Worm (Caenorhabditis elegans): ENCODE results near the gene ucp-4.

Gene ucp-4

DNA sequence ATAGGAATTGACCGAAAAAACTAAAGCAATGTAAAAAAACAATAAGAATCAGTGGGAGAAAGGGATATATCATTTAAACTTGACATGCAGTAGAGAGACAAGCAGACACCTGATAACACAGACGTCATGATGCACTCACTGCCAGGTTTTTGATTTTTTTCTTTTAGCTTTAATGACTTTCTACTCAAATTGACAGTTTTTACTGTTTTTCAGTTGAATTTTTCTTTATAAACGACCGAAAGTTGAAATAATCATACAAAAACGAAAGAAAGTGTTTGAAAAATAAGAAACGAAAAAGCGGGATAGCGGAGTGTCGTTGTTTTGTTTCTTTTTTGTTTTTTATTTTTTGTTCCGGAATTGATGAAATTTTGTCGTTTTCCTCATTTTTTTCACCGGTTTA, at the start of gene ucp-4:
TSS of gene ucp-4 (plus strand) at position 83 of the 400 bp plus-strand sequence.
- TF ChIP-seq unc-86 (tag; optimal IDR thresholded peaks at IDR 0.05), result no peak
- TF ChIP-seq nhr-84 (tag; optimal IDR thresholded peaks at IDR 0.05), result no peak
- TF ChIP-seq dpl-1 (GFP tag; optimal IDR thresholded peaks at IDR 0.05), result peak in 1 of 3 experiments; percentile 24
- no peak for TF ChIP-seq elt-3 (tag; optimal IDR thresholded peaks at IDR 0.05)
- no peak for TF ChIP-seq ztf-11 (tag; optimal IDR thresholded peaks at IDR 0.05)
- TF ChIP-seq ceh-8 (GFP tag; optimal IDR thresholded peaks at IDR 0.05), result no peak
- TF ChIP-seq swsn-7 (tag; optimal IDR thresholded peaks at IDR 0.05), result no peak
- TF ChIP-seq dsc-1 (tag; optimal IDR thresholded peaks at IDR 0.05), result no peak
- TF ChIP-seq nhr-28 (tag; optimal IDR thresholded peaks at IDR 0.05), result no peak
- no peak for TF ChIP-seq snpc-4 (tag; optimal IDR thresholded peaks at IDR 0.05)
- TF ChIP-seq ceh-88 (GFP tag; IDR thresholded peaks at IDR 0.05), result no peak
- TF ChIP-seq nhr-19 (GFP tag; conservative IDR thresholded peaks at IDR 0.05), result no peak
- TF ChIP-seq ztf-4 (tag; optimal IDR thresholded peaks at IDR 0.05), result no peak
- TF ChIP-seq ama-1 (optimal IDR thresholded peaks at IDR 0.05), result no peak
- TF ChIP-seq zip-4 (GFP tag; optimal IDR thresholded peaks at IDR 0.05), result no peak
- TF ChIP-seq grh-1 (GFP tag; IDR thresholded peaks at IDR 0.05), result no peak
- no peak for TF ChIP-seq unc-130 (tag; optimal IDR thresholded peaks at IDR 0.05)
- TF ChIP-seq blmp-1 (tag; optimal IDR thresholded peaks at IDR 0.05), result peak; percentile 44
- no peak for TF ChIP-seq jun-1 (tag; optimal IDR thresholded peaks at IDR 0.05)
- TF ChIP-seq nhr-85 (tag), result peak; percentile 11
- no peak for TF ChIP-seq nhr-71 (tag; optimal IDR thresholded peaks at IDR 0.05)
- TF ChIP-seq lsy-2 (tag; optimal IDR thresholded peaks at IDR 0.05), result peak in 1 of 2 experiments; percentile 9
- TF ChIP-seq lin-14 (GFP tag; optimal IDR thresholded peaks at IDR 0.05), result peak; percentile 23

DNA sequence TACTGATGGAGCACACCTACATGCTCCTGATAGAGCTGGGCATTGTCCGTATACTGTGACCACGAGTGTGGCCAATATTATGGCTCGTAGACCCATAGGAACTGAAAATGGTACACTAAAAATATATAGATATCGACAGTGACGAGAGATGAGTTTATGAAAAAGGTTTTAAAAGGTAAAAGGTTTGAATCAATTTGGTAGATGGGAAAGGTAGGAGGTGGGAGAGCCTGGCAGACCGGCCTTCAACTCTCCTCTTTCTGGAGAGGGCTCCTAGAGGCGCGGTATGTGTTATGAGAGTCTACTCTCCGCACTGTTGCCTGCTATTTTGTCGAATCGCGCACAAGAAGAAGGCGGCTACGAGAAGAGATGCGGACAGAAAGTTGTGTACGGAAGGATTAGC, 46.6 kb upstream of the ucp-4 start, which contains the start of gene lron-2:
TSS of gene lron-2 (minus strand) at position 101 of the 400 bp plus-strand sequence.
- TF ChIP-seq swsn-7 (tag; optimal IDR thresholded peaks at IDR 0.05) (no peak), xbp-1 (tag; optimal IDR thresholded peaks at IDR 0.05) (no peak), nhr-20 (tag; optimal IDR thresholded peaks at IDR 0.05) (no peak), irx-1 (tag; optimal IDR thresholded peaks at IDR 0.05) (no peak), dpl-1 (GFP tag; optimal IDR thresholded peaks at IDR 0.05) (no peak), fkh-4 (tag; optimal IDR thresholded peaks at IDR 0.05; ENCODE audit: borderline replicate concordance) (no peak)

DNA sequence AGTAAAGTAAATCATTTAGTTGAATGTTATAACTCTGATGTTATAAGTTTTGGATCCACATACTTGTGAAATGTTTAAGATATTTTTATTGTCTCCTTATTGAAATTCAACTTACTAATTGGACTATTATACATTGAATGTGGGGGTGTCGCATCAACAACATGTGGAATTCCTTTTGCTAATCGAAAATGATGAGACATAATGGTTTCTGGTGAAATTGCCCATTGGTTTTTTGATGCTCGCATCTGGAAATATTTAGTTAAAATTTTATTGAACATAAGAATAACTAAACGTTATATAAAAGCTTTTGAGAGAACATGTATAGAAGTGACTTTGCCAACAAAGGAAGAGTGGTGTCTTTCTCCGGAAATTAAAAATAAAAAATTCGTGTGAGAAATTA, 42.2 kb upstream of the ucp-4 start, which contains the start of gene ZK682.7:
TSS of gene ZK682.7 (minus strand) at position 247 of the 400 bp plus-strand sequence.
- no peak for TF ChIP-seq unc-98 (GFP tag; IDR thresholded peaks at IDR 0.05)
- no peak for TF ChIP-seq sptf-1 (tag; optimal IDR thresholded peaks at IDR 0.05)
- no peak for TF ChIP-seq ceh-8 (GFP tag; optimal IDR thresholded peaks at IDR 0.05)
- TF ChIP-seq ces-1 (GFP tag; optimal IDR thresholded peaks at IDR 0.05), result no peak
- TF ChIP-seq mdl-1 (tag; optimal IDR thresholded peaks at IDR 0.05), result no peak
- TF ChIP-seq fkh-4 (tag; optimal IDR thresholded peaks at IDR 0.05; ENCODE audit: borderline replicate concordance), result peak; percentile 77
- no peak for TF ChIP-seq dpl-1 (GFP tag; optimal IDR thresholded peaks at IDR 0.05)
- peak; percentile 91 for TF ChIP-seq dsc-1 (tag; optimal IDR thresholded peaks at IDR 0.05)
- TF ChIP-seq C04F5.9 (tag; optimal IDR thresholded peaks at IDR 0.05), result no peak
- TF ChIP-seq efl-3 (GFP tag; optimal IDR thresholded peaks at IDR 0.05), result no peak
- TF ChIP-seq nhr-47 (tag; optimal IDR thresholded peaks at IDR 0.05), result no peak
- no peak for TF ChIP-seq pqm-1 (tag; optimal IDR thresholded peaks at IDR 0.05)
- TF ChIP-seq lin-13 (GFP tag; optimal IDR thresholded peaks at IDR 0.05), result no peak
- no peak for TF ChIP-seq unc-130 (tag; optimal IDR thresholded peaks at IDR 0.05)

DNA sequence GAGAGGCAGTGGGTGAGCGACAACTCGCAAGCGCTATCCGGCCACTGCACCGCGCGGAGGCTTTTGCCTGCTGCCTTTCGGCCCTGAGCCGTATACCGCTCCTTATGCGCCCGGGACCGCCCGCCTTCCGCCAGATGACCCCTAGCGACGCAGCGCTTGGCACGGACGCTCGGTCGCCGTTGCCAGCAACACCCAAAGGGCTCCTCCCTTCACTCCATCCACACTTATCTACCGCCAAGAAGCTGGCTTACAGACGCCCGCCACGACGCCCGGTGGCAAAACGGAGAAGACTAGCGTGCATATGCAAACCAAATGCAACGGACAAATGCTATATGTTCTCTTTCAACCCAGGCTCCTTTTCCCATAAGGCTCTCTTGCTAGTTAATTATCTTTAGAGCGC, 40.7 kb upstream of the ucp-4 start:
- TF ChIP-seq fkh-8 (tag; optimal IDR thresholded peaks at IDR 0.05), result peak; percentile 77
- TF ChIP-seq dpl-1 (GFP tag; optimal IDR thresholded peaks at IDR 0.05), result no peak
- peak; percentile 24 for TF ChIP-seq nhr-71 (tag; optimal IDR thresholded peaks at IDR 0.05)
- no peak for TF ChIP-seq ztf-4 (tag; optimal IDR thresholded peaks at IDR 0.05)
- peak; percentile 1 for TF ChIP-seq egl-13 (tag; optimal IDR thresholded peaks at IDR 0.05)
- peak; percentile 15 for TF ChIP-seq nhr-47 (tag; optimal IDR thresholded peaks at IDR 0.05)
- TF ChIP-seq dsc-1 (tag; optimal IDR thresholded peaks at IDR 0.05), result peak; percentile 27
- peak; percentile 1 for TF ChIP-seq ceh-8 (GFP tag; optimal IDR thresholded peaks at IDR 0.05)
- TF ChIP-seq F16B12.6 (tag; optimal IDR thresholded peaks at IDR 0.05), result no peak
